Fruit fly (Drosophila melanogaster) whole organism, embryonic: ENCODE data around the gene CG11741.
A peak's percentile ranks its signal among the peaks of the same experiment; 100 is the strongest.

Experiments
- Abd-B ChIP-seq: fragments of 200-800 bp; sonication (Bioruptor generic); optimal IDR thresholded peaks from 2 replicates; lab custom pipeline; 2018; ENCODE audit warnings: missing biosample characterization, mild to moderate bottlenecking, missing genetic modification characterization, moderate library complexity
- Asciz ChIP-seq: fragments of 200-800 bp; sonication (Bioruptor generic); optimal IDR thresholded peaks from 2 replicates; lab custom pipeline; 2017; ENCODE audit warnings: missing biosample characterization, mild to moderate bottlenecking, missing genetic modification characterization, missing genetic modification reagents
- Atf-2 ChIP-seq: fragments of 200-800 bp; sonication (Bioruptor generic); optimal IDR thresholded peaks from 2 replicates; lab custom pipeline; 2016; ENCODE audit warnings: missing biosample characterization, missing genetic modification characterization
- CG10274 ChIP-seq: fragments of 200-800 bp; sonication (Bioruptor generic); optimal IDR thresholded peaks from 3 replicates; lab custom pipeline; 2017; ENCODE audit warnings: missing biosample characterization, mild to moderate bottlenecking, missing genetic modification characterization
- CG11247 ChIP-seq: fragments of 200-800 bp; sonication (Bioruptor generic); IDR thresholded peaks from 2 replicates; pipeline ENCODE4 v1.3.6; 2022; ENCODE audit warnings: missing biosample characterization, missing genetic modification characterization
- CG11696 ChIP-seq: fragments of 200-800 bp; sonication (Bioruptor generic); IDR thresholded peaks from 2 replicates; pipeline ENCODE4 v1.3.6; 2022; ENCODE audit warnings: missing biosample characterization, missing genetic modification characterization
- CG13894 ChIP-seq: fragments of 200-800 bp; sonication (Bioruptor generic); optimal IDR thresholded peaks from 3 replicates; lab custom pipeline; 2018; ENCODE audit warnings: missing biosample characterization, mild to moderate bottlenecking, missing genetic modification characterization, moderate library complexity
- CG14014 ChIP-seq: fragments of 200-800 bp; sonication (Bioruptor generic); IDR thresholded peaks from 2 replicates; pipeline ENCODE4 v1.3.6; 2022; ENCODE audit warnings: missing biosample characterization, missing genetic modification characterization
- CG14710 ChIP-seq: fragments of 200-800 bp; sonication (Bioruptor generic); optimal IDR thresholded peaks from 3 replicates; lab custom pipeline; 2019; ENCODE audit warnings: missing biosample characterization, mild to moderate bottlenecking, missing genetic modification characterization, moderate library complexity
- CG16813 ChIP-seq: fragments of 200-800 bp; sonication (Bioruptor generic); IDR thresholded peaks from 3 replicates; pipeline ENCODE4 v1.3.6; 2022; ENCODE audit warnings: missing biosample characterization, missing genetic modification characterization; ENCODE audit not compliant: partially characterized antibody
- CG16863 ChIP-seq: fragments of 200-800 bp; sonication (Bioruptor generic); optimal IDR thresholded peaks from 3 replicates; lab custom pipeline; 2016; ENCODE audit warnings: missing biosample characterization, missing genetic modification characterization
- CG17612 ChIP-seq: fragments of 200-800 bp; sonication (Bioruptor generic); IDR thresholded peaks from 2 replicates; pipeline ENCODE4 v1.3.6; 2022; ENCODE audit warnings: missing biosample characterization, missing genetic modification characterization
- CG18599 ChIP-seq: fragments of 200-800 bp; sonication (Bioruptor generic); optimal IDR thresholded peaks from 3 replicates; lab custom pipeline; 2017; ENCODE audit warnings: missing biosample characterization, missing genetic modification characterization, mild to moderate bottlenecking, moderate library complexity, missing genetic modification reagents
- CG2199 ChIP-seq: fragments of 200-800 bp; sonication (Bioruptor generic); IDR thresholded peaks from 3 replicates; pipeline ENCODE4 v1.3.6; 2022; ENCODE audit warnings: missing biosample characterization, missing genetic modification characterization
- CG30403 ChIP-seq: fragments of 200-800 bp; sonication (Bioruptor generic); optimal IDR thresholded peaks from 3 replicates; lab custom pipeline; 2016; ENCODE audit warnings: missing biosample characterization, missing genetic modification characterization
- CG6254 ChIP-seq: fragments of 200-800 bp; sonication (Bioruptor generic); optimal IDR thresholded peaks from 3 replicates; lab custom pipeline; 2017; ENCODE audit warnings: mild to moderate bottlenecking, missing biosample characterization, missing genetic modification reagents, missing genetic modification characterization
- CG6683 ChIP-seq: fragments of 200-800 bp; sonication (Bioruptor generic); optimal IDR thresholded peaks from 2 replicates; lab custom pipeline; 2017; ENCODE audit warnings: missing biosample characterization, mild to moderate bottlenecking, missing genetic modification characterization, missing genetic modification reagents
- CG7963 ChIP-seq: fragments of 200-800 bp; sonication (Bioruptor generic); IDR thresholded peaks from 3 replicates; pipeline ENCODE4 v1.3.6; 2022; ENCODE audit warnings: missing biosample characterization, missing genetic modification characterization; ENCODE audit not compliant: partially characterized antibody
- CG9797 ChIP-seq: fragments of 200-800 bp; sonication (Bioruptor generic); optimal IDR thresholded peaks from 3 replicates; lab custom pipeline; 2018; ENCODE audit warnings: missing biosample characterization, mild to moderate bottlenecking, missing genetic modification characterization
- CkIIα-i1 ChIP-seq: fragments of 200-800 bp; sonication (Bioruptor generic); IDR thresholded peaks from 2 replicates; pipeline ENCODE4 v1.3.6; 2022; ENCODE audit warnings: missing biosample characterization, missing genetic modification characterization
- Dbx ChIP-seq: fragments of 200-800 bp; sonication (Bioruptor generic); IDR thresholded peaks from 3 replicates; pipeline ENCODE4 v1.3.6; 2022; ENCODE audit warnings: missing biosample characterization, missing genetic modification characterization
- Dfd ChIP-seq, 2 experiments: fragments of >200 bp; optimal IDR thresholded peaks; 2 replicates each; lab custom pipeline; 2017; ENCODE audit warnings: missing biosample characterization in 2 of 2, missing genetic modification characterization in 2 of 2
- Dp ChIP-seq: fragments of 200-800 bp; sonication (Bioruptor generic); optimal IDR thresholded peaks from 2 replicates; lab custom pipeline; 2018; ENCODE audit warnings: missing biosample characterization, mild to moderate bottlenecking, missing genetic modification characterization, moderate library complexity
- E2f2 ChIP-seq: fragments of 200-800 bp; sonication (Bioruptor generic); IDR thresholded peaks from 2 replicates; pipeline ENCODE4 v1.3.6; 2022; ENCODE audit warnings: missing biosample characterization, missing genetic modification characterization
- Ets97D ChIP-seq: fragments of 200-800 bp; sonication (Bioruptor generic); optimal IDR thresholded peaks from 3 replicates; lab custom pipeline; 2016; ENCODE audit warnings: missing biosample characterization, missing genetic modification characterization
- Fer1 ChIP-seq: fragments of 200-800 bp; sonication (Bioruptor generic); optimal IDR thresholded peaks from 2 replicates; lab custom pipeline; 2017; ENCODE audit warnings: missing biosample characterization, mild to moderate bottlenecking, missing genetic modification characterization
- Gug ChIP-seq: fragments of 200-800 bp; sonication (Bioruptor generic); IDR thresholded peaks from 4 replicates; pipeline ENCODE4 v1.3.6; 2022; ENCODE audit warnings: missing biosample characterization, missing genetic modification characterization
- MTF-1 ChIP-seq: fragments of 200-800 bp; sonication (Bioruptor generic); optimal IDR thresholded peaks from 2 replicates; lab custom pipeline; 2018; ENCODE audit warnings: missing biosample characterization, mild to moderate bottlenecking, missing genetic modification characterization, borderline replicate concordance
- Max ChIP-seq: fragments of 200-800 bp; sonication (Bioruptor generic); optimal IDR thresholded peaks from 2 replicates; lab custom pipeline; 2016; ENCODE audit warnings: missing biosample characterization, mild to moderate bottlenecking, missing genetic modification characterization
- Myb ChIP-seq: fragments of 200-800 bp; sonication (Bioruptor generic); optimal IDR thresholded peaks from 2 replicates; lab custom pipeline; 2016; ENCODE audit warnings: missing biosample characterization, missing genetic modification characterization
- Ssrp ChIP-seq: fragments of 200-800 bp; sonication (Bioruptor generic); optimal IDR thresholded peaks from 2 replicates; lab custom pipeline; 2018; ENCODE audit warnings: missing biosample characterization, mild to moderate bottlenecking, missing genetic modification characterization, moderate library complexity
- Trl ChIP-seq, 3 experiments: fragments of >200 bp in 2 of 3; fragments of 200-800 bp in 1 of 3; sonication (Bioruptor generic) in 1 of 3; optimal IDR thresholded peaks; 2 replicates in 1 of 3; 3 replicates in 2 of 3; lab custom pipeline; 2016 to 2017; ENCODE audit warnings: missing biosample characterization in 1 of 3, missing genetic modification characterization in 1 of 3
- Xrp1 ChIP-seq: fragments of 200-800 bp; sonication (Bioruptor generic); IDR thresholded peaks from 2 replicates; pipeline ENCODE4 v1.3.6; 2022; ENCODE audit warnings: missing biosample characterization, missing genetic modification characterization
- al ChIP-seq: fragments of 200-800 bp; sonication (Bioruptor generic); IDR thresholded peaks from 2 replicates; pipeline ENCODE4 v1.3.6; 2022; ENCODE audit warnings: missing biosample characterization, missing genetic modification characterization
- bigmax ChIP-seq: fragments of 200-800 bp; sonication (Bioruptor generic); optimal IDR thresholded peaks from 2 replicates; lab custom pipeline; 2018; ENCODE audit warnings: missing biosample characterization, mild to moderate bottlenecking, missing genetic modification characterization
- caup ChIP-seq: fragments of 200-800 bp; sonication (Bioruptor generic); optimal IDR thresholded peaks from 3 replicates; lab custom pipeline; 2017; ENCODE audit warnings: missing biosample characterization, mild to moderate bottlenecking, missing genetic modification characterization, moderate library complexity; ENCODE audit not compliant: severe bottlenecking
- esg ChIP-seq: fragments of 200-800 bp; sonication (Bioruptor generic); conservative IDR thresholded peaks from 2 replicates; pipeline ENCODE4 v1.3.6; 2022; ENCODE audit warnings: missing biosample characterization, missing genetic modification characterization
- gem ChIP-seq: fragments of 200-800 bp; sonication (Bioruptor generic); optimal IDR thresholded peaks from 2 replicates; lab custom pipeline; 2019; ENCODE audit warnings: missing biosample characterization, mild to moderate bottlenecking, missing genetic modification characterization, moderate library complexity
- jigr1 ChIP-seq: fragments of 200-800 bp; sonication (Bioruptor generic); IDR thresholded peaks from 3 replicates; pipeline ENCODE4 v1.3.6; 2022; ENCODE audit warnings: missing biosample characterization, missing genetic modification characterization
- lmd ChIP-seq: fragments of 200-800 bp; sonication (Bioruptor generic); IDR thresholded peaks from 2 replicates; pipeline ENCODE4 v1.3.6; 2022; ENCODE audit warnings: missing biosample characterization, missing genetic modification characterization
- nerfin-1 ChIP-seq: fragments of 200-800 bp; sonication (Bioruptor generic); optimal IDR thresholded peaks from 3 replicates; lab custom pipeline; 2019; ENCODE audit warnings: missing biosample characterization, mild to moderate bottlenecking, missing genetic modification characterization, moderate library complexity
- prd ChIP-seq, 3 experiments: fragments of >200 bp in 2 of 3; fragments of 200-800 bp in 1 of 3; sonication (Bioruptor generic) in 1 of 3; optimal IDR thresholded peaks in 2 of 3; IDR thresholded peaks in 1 of 3; 2 replicates in 2 of 3; 3 replicates in 1 of 3; pipeline versions ENCODE4 v1.3.6 to Lab custom; 2017 to 2022; ENCODE audit warnings: missing biosample characterization in 1 of 3, missing genetic modification characterization in 1 of 3
- psq ChIP-seq: fragments of 200-800 bp; sonication (Bioruptor generic); optimal IDR thresholded peaks from 2 replicates; lab custom pipeline; 2017; ENCODE audit warnings: missing biosample characterization, missing genetic modification characterization
- pzg ChIP-seq: fragments of 200-800 bp; sonication (Bioruptor generic); optimal IDR thresholded peaks from 3 replicates; lab custom pipeline; 2018; ENCODE audit warnings: missing biosample characterization, mild to moderate bottlenecking, missing genetic modification characterization, moderate library complexity
- ranshi ChIP-seq: fragments of 200-800 bp; sonication (Bioruptor generic); IDR thresholded peaks from 2 replicates; pipeline ENCODE4 v1.3.6; 2022; ENCODE audit warnings: missing biosample characterization, missing genetic modification characterization
- run ChIP-seq: fragments of 200-800 bp; sonication (Bioruptor generic); optimal IDR thresholded peaks from 3 replicates; lab custom pipeline; 2018; ENCODE audit warnings: missing biosample characterization, mild to moderate bottlenecking, missing genetic modification characterization
- sens ChIP-seq: fragments of 200-800 bp; sonication (Bioruptor generic); peaks from one replicate; lab custom pipeline; 2016; ENCODE audit warnings: missing biosample characterization, missing genetic modification characterization
- ssp ChIP-seq: fragments of 200-800 bp; sonication (Bioruptor generic); IDR thresholded peaks from 2 replicates; pipeline ENCODE4 v1.3.6; 2022; ENCODE audit warnings: missing biosample characterization, missing genetic modification characterization
- vfl ChIP-seq: fragments of 200-800 bp; sonication (Bioruptor generic); optimal IDR thresholded peaks from 2 replicates; lab custom pipeline; 2016; ENCODE audit warnings: missing biosample characterization, missing genetic modification characterization

The CG11741 gene

DNA sequence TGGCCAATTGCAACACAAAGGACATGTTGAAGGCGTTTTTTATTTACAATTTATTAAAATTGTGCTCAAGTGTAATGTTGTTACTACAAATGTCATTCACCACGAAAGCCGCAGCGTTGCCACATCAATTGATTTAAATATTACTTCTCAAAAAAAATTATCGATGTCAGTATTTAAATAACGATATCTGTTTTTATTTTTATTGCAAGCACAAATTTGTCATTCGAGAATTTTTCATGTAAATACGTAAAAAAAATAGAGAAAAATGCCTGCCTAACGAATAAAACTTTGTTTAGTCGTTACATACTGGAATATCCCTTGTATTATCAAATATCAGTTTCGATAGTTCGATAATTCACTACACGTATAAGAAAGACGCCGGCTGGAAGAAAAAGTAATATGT, 33.8 kb upstream of the CG11741 start, which contains the start of the genes mRpS18A and CG31460 (continued):
- TF ChIP-seq CG16813 (GFP tag; lab: Robert Waterston, UW) (peak; percentile 57), CG14710 (tag; lab: Kevin White, UChicago) (peak; percentile 59), Myb (GFP tag; lab: Kevin White, UChicago) (peak; percentile 23), ranshi (GFP tag; lab: Robert Waterston, UW) (0 out of 2 replicates have a peak, but pooled peaks have one; percentile 24), caup (GFP tag; lab: Kevin White, UChicago) (no peak), CG2199 (no peak)

DNA sequence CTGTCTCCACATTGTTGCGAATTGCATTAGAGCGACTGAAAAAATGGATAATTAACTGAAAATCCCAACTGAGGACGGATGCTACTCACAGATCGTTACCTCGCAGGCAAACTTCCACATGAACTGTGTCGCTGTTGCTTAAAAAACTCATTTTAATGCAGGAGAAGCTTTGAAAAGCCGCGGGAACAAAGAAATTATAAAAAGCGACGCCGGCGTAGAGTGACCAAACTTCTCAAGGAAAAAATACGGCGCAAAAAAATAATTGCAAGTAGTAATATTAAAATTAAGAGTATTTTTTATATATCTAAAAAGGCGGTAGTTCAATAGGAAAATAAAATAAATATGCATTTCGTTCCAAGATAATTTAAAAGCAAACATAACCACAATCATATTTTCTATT, 32.8 kb upstream of the CG11741 start, which contains the start of gene pch2:
Gene pch2, minus strand, starts transcription at position 243 of the 400 bp plus-strand sequence.
- TF ChIP-seq psq (no peak), gem (tag; lab: Kevin White, UChicago) (no peak), CG18599 (no peak), sens (peak; percentile 11), CG14014 (GFP tag; lab: Robert Waterston, UW) (no peak), al (no peak), ssp (GFP tag; lab: Robert Waterston, UW) (no peak), lmd (GFP tag; lab: Robert Waterston, UW) (no peak), CG11247 (no peak), CkIIα-i1 (no peak), CG9797 (GFP tag; lab: Kevin White, UChicago) (peak; percentile 28), Dp (GFP tag; lab: Kevin White, UChicago) (peak; percentile 66), Asciz (GFP tag; lab: Kevin White, UChicago) (no peak), prd (optimal IDR thresholded peaks at IDR 0.05; lab: Kevin White, UChicago) (no peak), prd (GFP tag; IDR thresholded peaks at IDR 0.05; lab: Robert Waterston, UW) (no peak), Max (no peak), nerfin-1 (tag; lab: Kevin White, UChicago) (no peak), Dbx (GFP tag; lab: Robert Waterston, UW) (no peak), CG11696 (no peak), Ets97D (no peak), jigr1 (GFP tag; lab: Robert Waterston, UW) (no peak; the same call in 2 of the 3 replicates), CG10274 (GFP tag; lab: Kevin White, UChicago) (no peak), CG13894 (no peak), Fer1 (GFP tag; lab: Kevin White, UChicago) (no peak), Trl (optimal IDR thresholded peaks at IDR 0.05; lab: Kevin White, UChicago) (no peak), Trl (GFP tag; optimal IDR thresholded peaks at IDR 0.05; lab: Kevin White, UChicago) (no peak), CG16863 (GFP tag; lab: Kevin White, UChicago) (no peak), Dfd (GFP tag; optimal IDR thresholded peaks at IDR 0.05; lab: Kevin White, UChicago) (no peak), Ssrp (tag; lab: Kevin White, UChicago) (no peak), E2f2 (GFP tag; lab: Robert Waterston, UW) (peak; percentile 76), CG6254 (no peak), CG7963 (GFP tag; lab: Robert Waterston, UW) (no peak), esg (GFP tag; lab: Robert Waterston, UW) (no peak), CG30403 (GFP tag; lab: Kevin White, UChicago) (no peak), bigmax (no peak), vfl (no peak), Gug (GFP tag; lab: Robert Waterston, UW) (no peak), pzg (GFP tag; lab: Kevin White, UChicago) (peak; percentile 16), CG17612 (GFP tag; lab: Robert Waterston, UW) (no peak), MTF-1 (GFP tag; lab: Kevin White, UChicago) (no peak), run (tag; lab: Kevin White, UChicago) (no peak), Xrp1 (GFP tag; lab: Robert Waterston, UW) (no peak), Abd-B (GFP tag; lab: Kevin White, UChicago) (no peak), Atf-2 (GFP tag; lab: Kevin White, UChicago) (no peak), CG6683 (GFP tag; lab: Kevin White, UChicago) (no peak)
